Worm (Caenorhabditis elegans) whole organism, L2 larva: ENCODE measurements around the gene C27D8.4.

ENCODE experiments used
- C34F6.9 ChIP-seq: fragments of 150-350 bp; optimal IDR thresholded peaks from 2 replicates; lab custom pipeline; 2014; ENCODE audit warnings: missing biosample characterization, missing genetic modification characterization
- F13H6.1 ChIP-seq: sonication (generic microtip); optimal IDR thresholded peaks from 2 replicates; lab custom pipeline; 2016; ENCODE audit warnings: missing genetic modification characterization, missing compliant biosample characterization
- R02D3.7 ChIP-seq: fragments of 150-350 bp; optimal IDR thresholded peaks from 2 replicates; lab custom pipeline; 2014; ENCODE audit warnings: missing biosample characterization, missing genetic modification characterization
- Y55F3AM.14 ChIP-seq: fragments of 200-800 bp; sonication (Bioruptor generic); optimal IDR thresholded peaks from 2 replicates; lab custom pipeline; 2018; ENCODE audit warnings: mild to moderate bottlenecking, missing genetic modification characterization, missing compliant biosample characterization
- ZK546.5 ChIP-seq: sonication (generic microtip); optimal IDR thresholded peaks from 2 replicates; lab custom pipeline; 2017; ENCODE audit warnings: missing biosample characterization, missing genetic modification characterization
- alr-1 ChIP-seq: fragments of 150-350 bp; optimal IDR thresholded peaks from 2 replicates; lab custom pipeline; 2014; ENCODE audit warnings: missing biosample characterization, missing genetic modification characterization
- aly-2 ChIP-seq: fragments of 150-350 bp; optimal IDR thresholded peaks from 2 replicates; lab custom pipeline; 2014; ENCODE audit warnings: missing biosample characterization, missing genetic modification characterization
- ama-1 ChIP-seq: fragments of 150-350 bp; optimal IDR thresholded peaks from 2 replicates; lab custom pipeline; 2018; ENCODE audit warnings: inconsistent platforms
- ceh-16 ChIP-seq: fragments of 150-350 bp; optimal IDR thresholded peaks from 2 replicates; lab custom pipeline; 2014; ENCODE audit warnings: missing biosample characterization, missing genetic modification characterization
- ceh-82 ChIP-seq: fragments of 150-350 bp; optimal IDR thresholded peaks from 2 replicates; lab custom pipeline; 2014; ENCODE audit warnings: missing biosample characterization, missing genetic modification characterization
- crh-2 ChIP-seq: sonication (generic microtip); optimal IDR thresholded peaks from 2 replicates; lab custom pipeline; 2017; ENCODE audit warnings: missing biosample characterization, missing genetic modification characterization
- dmd-4 ChIP-seq: sonication (generic microtip); optimal IDR thresholded peaks from 2 replicates; lab custom pipeline; 2017; ENCODE audit warnings: missing biosample characterization, missing genetic modification characterization
- elt-1 ChIP-seq: fragments of 150-350 bp; optimal IDR thresholded peaks from 2 replicates; lab custom pipeline; 2014; ENCODE audit warnings: missing biosample characterization, missing genetic modification characterization
- elt-3 ChIP-seq: sonication (generic microtip); optimal IDR thresholded peaks from 2 replicates; lab custom pipeline; 2017; ENCODE audit warnings: missing biosample characterization, missing genetic modification characterization
- fos-1 ChIP-seq: fragments of 150-350 bp; optimal IDR thresholded peaks from 2 replicates; lab custom pipeline; 2014; ENCODE audit warnings: missing biosample characterization, missing genetic modification characterization
- gmeb-1 ChIP-seq: fragments of 150-350 bp; optimal IDR thresholded peaks from 2 replicates; lab custom pipeline; 2014; ENCODE audit warnings: missing biosample characterization, missing genetic modification characterization
- lin-11 ChIP-seq: fragments of 150-350 bp; sonication (generic microtip); optimal IDR thresholded peaks from 2 replicates; lab custom pipeline; 2014; ENCODE audit warnings: missing biosample characterization, missing genetic modification characterization, inconsistent platforms, mixed read lengths
- lin-13 ChIP-seq: fragments of 150-350 bp; optimal IDR thresholded peaks from 2 replicates; lab custom pipeline; 2014; ENCODE audit warnings: missing biosample characterization, missing genetic modification reagents, missing genetic modification characterization
- lin-39 ChIP-seq: fragments of 150-350 bp; optimal IDR thresholded peaks from 2 replicates; lab custom pipeline; 2014; ENCODE audit warnings: missing biosample characterization, missing genetic modification reagents, missing genetic modification characterization
- lsy-2 ChIP-seq, 2 experiments: fragments of 150-350 bp in 1 of 2; sonication (generic microtip) in 1 of 2; optimal IDR thresholded peaks; 2 replicates each; lab custom pipeline; 2014 to 2017; ENCODE audit warnings: missing biosample characterization in 2 of 2, missing genetic modification characterization in 2 of 2
- mab-5 ChIP-seq: fragments of 150-350 bp; optimal IDR thresholded peaks from 2 replicates; lab custom pipeline; 2014; ENCODE audit warnings: missing biosample characterization, missing genetic modification characterization
- mbf-1 ChIP-seq: sonication (generic microtip); optimal IDR thresholded peaks from 2 replicates; lab custom pipeline; 2017; ENCODE audit warnings: missing biosample characterization, missing genetic modification characterization
- mdl-1 ChIP-seq, 2 experiments: fragments of 150-350 bp in 1 of 2; sonication (generic microtip) in 1 of 2; optimal IDR thresholded peaks; 2 replicates each; lab custom pipeline; 2017; ENCODE audit warnings: missing biosample characterization in 2 of 2, missing genetic modification characterization in 2 of 2
- nhr-10 ChIP-seq: sonication (generic microtip); optimal IDR thresholded peaks from 2 replicates; lab custom pipeline; 2017; ENCODE audit warnings: missing biosample characterization, missing genetic modification characterization
- nhr-11 ChIP-seq: fragments of 150-350 bp; optimal IDR thresholded peaks from 2 replicates; lab custom pipeline; 2014; ENCODE audit warnings: missing biosample characterization, missing genetic modification characterization
- nhr-12 ChIP-seq: fragments of 150-350 bp; optimal IDR thresholded peaks from 2 replicates; lab custom pipeline; 2014; ENCODE audit warnings: missing biosample characterization, missing genetic modification characterization
- nhr-129 ChIP-seq: fragments of 150-350 bp; optimal IDR thresholded peaks from 2 replicates; lab custom pipeline; 2014; ENCODE audit warnings: missing biosample characterization, missing genetic modification characterization
- nhr-21 ChIP-seq: fragments of 150-350 bp; optimal IDR thresholded peaks from 2 replicates; lab custom pipeline; 2014; ENCODE audit warnings: missing biosample characterization, missing genetic modification characterization
- nhr-237 ChIP-seq: fragments of 150-350 bp; optimal IDR thresholded peaks from 2 replicates; lab custom pipeline; 2014; ENCODE audit warnings: missing biosample characterization, missing genetic modification characterization
- nhr-25 ChIP-seq: fragments of 150-350 bp; sonication (generic microtip); optimal IDR thresholded peaks from 3 replicates; lab custom pipeline; 2014; ENCODE audit warnings: missing biosample characterization, missing genetic modification characterization
- nhr-77 ChIP-seq: fragments of 150-350 bp; optimal IDR thresholded peaks from 2 replicates; lab custom pipeline; 2014; ENCODE audit warnings: missing biosample characterization, missing genetic modification characterization
- peb-1 ChIP-seq: fragments of 150-350 bp; optimal IDR thresholded peaks from 2 replicates; lab custom pipeline; 2014; ENCODE audit warnings: missing biosample characterization, missing genetic modification characterization
- sem-4 ChIP-seq: fragments of 150-350 bp; optimal IDR thresholded peaks from 2 replicates; lab custom pipeline; 2014; ENCODE audit warnings: missing biosample characterization, missing genetic modification reagents, missing genetic modification characterization
- skn-1 ChIP-seq: sonication (generic microtip); optimal IDR thresholded peaks from 2 replicates; lab custom pipeline; 2017; ENCODE audit warnings: missing biosample characterization, missing genetic modification characterization
- sma-3 ChIP-seq: sonication (generic microtip); optimal IDR thresholded peaks from 2 replicates; lab custom pipeline; 2016; ENCODE audit warnings: missing genetic modification reagents, missing genetic modification characterization, missing compliant biosample characterization
- snpc-4 ChIP-seq: fragments of 150-350 bp; optimal IDR thresholded peaks from 2 replicates; lab custom pipeline; 2014; ENCODE audit warnings: missing biosample characterization, missing genetic modification characterization
- unc-39 ChIP-seq: fragments of 150-350 bp; optimal IDR thresholded peaks from 2 replicates; lab custom pipeline; 2014; ENCODE audit warnings: missing biosample characterization, missing genetic modification characterization
- zag-1 ChIP-seq: fragments of 150-350 bp; optimal IDR thresholded peaks from 2 replicates; lab custom pipeline; 2014; ENCODE audit warnings: missing biosample characterization, missing genetic modification characterization
- ztf-11 ChIP-seq: sonication (generic microtip); optimal IDR thresholded peaks from 2 replicates; lab custom pipeline; 2017; ENCODE audit warnings: missing biosample characterization, missing genetic modification characterization
- ztf-4 ChIP-seq: fragments of 150-350 bp; optimal IDR thresholded peaks from 2 replicates; lab custom pipeline; 2014; ENCODE audit warnings: missing biosample characterization, missing genetic modification characterization

C27D8.4 gene

ce11 chrIV:12725228-12725627, 21.3 kb downstream of the C27D8.4 start:
- TF ChIP-seq mbf-1 (tag; lab: Kevin White, UChicago) (no peak), nhr-12 (tag; lab: Kevin White, UChicago) (no peak), lsy-2 (tag; optimal IDR thresholded peaks at IDR 0.05; lab: Kevin White, UChicago) (no peak), ama-1 (no peak), gmeb-1 (no peak), sem-4 (no peak), dmd-4 (no peak), nhr-11 (no peak), aly-2 (tag; lab: Kevin White, UChicago) (no peak), snpc-4 (tag; lab: Kevin White, UChicago) (no peak), elt-1 (tag; lab: Kevin White, UChicago) (no peak), ceh-82 (no peak), crh-2 (no peak), elt-3 (no peak), unc-39 (tag; lab: Kevin White, UChicago) (no peak)

- TF ChIP-seq Y55F3AM.14 (GFP tag; lab: Kevin White, UChicago) (no peak), alr-1 (no peak), mab-5 (no peak), lin-39 (tag; lab: Kevin White, UChicago) (no peak), R02D3.7 (tag; lab: Kevin White, UChicago) (no peak)
These were observed 22.0 kb downstream of the C27D8.4 start for ce11 chrIV:12725925-12726324.

- TF ChIP-seq nhr-129 (tag; lab: Kevin White, UChicago) (no peak), fos-1 (tag; lab: Kevin White, UChicago) (peak; percentile 80), zag-1 (no peak), Y55F3AM.14 (GFP tag; lab: Kevin White, UChicago) (no peak), mdl-1 (tag; optimal IDR thresholded peaks at IDR 0.05; lab: Kevin White, UChicago) (no peak), nhr-10 (tag; lab: Kevin White, UChicago) (no peak), nhr-21 (tag; lab: Kevin White, UChicago) (no peak), peb-1 (tag; lab: Kevin White, UChicago) (no peak), elt-3 (no peak)
These were observed 24.3 kb downstream of the C27D8.4 start for ce11 chrIV:12728162-12728561.

- TF ChIP-seq ceh-16 (tag; lab: Kevin White, UChicago) (no peak), mdl-1 (tag; optimal IDR thresholded peaks at IDR 0.05; lab: Kevin White, UChicago) (no peak), elt-1 (tag; lab: Kevin White, UChicago) (no peak), lin-13 (GFP tag; lab: Kevin White, UChicago) (no peak), ztf-11 (tag; lab: Kevin White, UChicago) (no peak), crh-2 (no peak), lin-11 (no peak), sma-3 (GFP tag; lab: Kevin White, UChicago) (no peak), nhr-129 (tag; lab: Kevin White, UChicago) (no peak), ZK546.5 (no peak), ztf-4 (no peak), C34F6.9 (tag; lab: Kevin White, UChicago) (no peak), nhr-11 (no peak), skn-1 (tag; lab: Kevin White, UChicago) (no peak), nhr-21 (tag; lab: Kevin White, UChicago) (no peak), sem-4 (no peak), aly-2 (tag; lab: Kevin White, UChicago) (no peak), F13H6.1 (tag; lab: Kevin White, UChicago) (no peak)
These were observed 37.5 kb downstream of the C27D8.4 start, which contains the start of gene T23F6.5 for ce11 chrIV:12741438-12741837. Gene T23F6.5, minus strand, starts transcription at chrIV:12741538.

ce11 chrIV:12743680-12744079, 39.8 kb downstream of the C27D8.4 start:
- no peak for TF ChIP-seq skn-1 (tag; lab: Kevin White, UChicago)
- TF ChIP-seq lin-11, result no peak
- no peak for TF ChIP-seq elt-1 (tag; lab: Kevin White, UChicago)
- no peak for TF ChIP-seq nhr-25 (tag; lab: Kevin White, UChicago)
- no peak for TF ChIP-seq crh-2
- TF ChIP-seq ztf-11 (tag; lab: Kevin White, UChicago), result no peak
- TF ChIP-seq nhr-129 (tag; lab: Kevin White, UChicago), result no peak
- no peak for TF ChIP-seq zag-1
- TF ChIP-seq lin-39 (tag; lab: Kevin White, UChicago), result no peak
- no peak for TF ChIP-seq nhr-77 (tag; lab: Kevin White, UChicago)
- no peak for TF ChIP-seq nhr-21 (tag; lab: Kevin White, UChicago)
- no peak for TF ChIP-seq alr-1
- no peak for TF ChIP-seq lin-13 (GFP tag; lab: Kevin White, UChicago)
- no peak for TF ChIP-seq nhr-12 (tag; lab: Kevin White, UChicago)
- no peak for TF ChIP-seq C34F6.9 (tag; lab: Kevin White, UChicago)
- TF ChIP-seq lsy-2 (tag; optimal IDR thresholded peaks at IDR 0.05; lab: Kevin White, UChicago), result no peak
- no peak for TF ChIP-seq nhr-11
- no peak for TF ChIP-seq nhr-237
- TF ChIP-seq, all 48 proteins: peak for 0
